4 worm cellular contexts compared by ENCODE assay signal in the genomic region with DNA sequence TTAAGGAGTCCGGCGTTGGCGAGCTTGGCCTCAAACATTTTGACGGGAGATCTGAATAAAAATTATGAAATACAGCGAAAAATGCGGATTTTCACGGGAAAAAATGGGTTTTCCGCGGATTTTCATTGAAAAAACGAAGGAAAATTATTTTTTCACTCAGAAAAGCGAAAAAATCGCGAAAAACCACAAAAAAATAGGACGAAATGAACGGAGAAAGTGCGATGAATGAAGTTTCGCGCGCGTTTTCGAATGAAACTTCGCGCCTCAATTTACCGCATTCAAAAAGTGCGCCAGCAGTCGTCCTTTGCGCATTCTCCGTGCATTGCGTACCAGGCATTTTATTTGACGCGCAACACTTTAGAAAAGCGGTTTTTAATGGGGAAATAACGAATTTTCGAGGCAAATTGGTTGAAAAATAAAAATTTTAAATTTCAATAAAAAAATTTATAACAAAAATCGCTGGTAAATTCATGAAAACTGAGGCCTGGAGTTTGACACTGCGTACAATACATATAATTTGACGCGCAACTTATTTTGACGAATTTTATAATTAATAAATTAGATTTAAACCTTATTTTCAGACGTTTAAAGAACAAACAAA.
TF ChIP-seq lines count a peak whose summit lies in the region.

TSS of gene pcn-1 (minus strand) at position 51 of the 601 bp plus-strand sequence.

TF ChIP-seq in whole organism, L2 larva, 48 proteins besides CTCF, POLR2A, EP300 and RAD21 (continued from another document):
- peak; percentile 95 for TF ChIP-seq sma-9 (GFP tag; optimal IDR thresholded peaks at IDR 0.05; lab: Kevin White, UChicago)
- no peak for TF ChIP-seq sma-9 (tag; optimal IDR thresholded peaks at IDR 0.05; lab: Kevin White, UChicago)
- TF ChIP-seq nhr-129 (tag; optimal IDR thresholded peaks at IDR 0.05; lab: Kevin White, UChicago): peak; percentile 77
- peak; percentile 93 for TF ChIP-seq mab-5 (tag; optimal IDR thresholded peaks at IDR 0.05; lab: Kevin White, UChicago)
- TF ChIP-seq snpc-4 (tag; optimal IDR thresholded peaks at IDR 0.05; lab: Kevin White, UChicago): peak; percentile 70
- TF ChIP-seq nhr-237 (tag; optimal IDR thresholded peaks at IDR 0.05; lab: Kevin White, UChicago): peak; percentile 29
- peak; percentile 43 for TF ChIP-seq ama-1 (optimal IDR thresholded peaks at IDR 0.05; lab: Kevin White, UChicago)
- TF ChIP-seq nhr-12 (tag; optimal IDR thresholded peaks at IDR 0.05; lab: Kevin White, UChicago): peak; percentile 34
- peak; percentile 85 for TF ChIP-seq sem-4 (tag; optimal IDR thresholded peaks at IDR 0.05; lab: Kevin White, UChicago)
- no peak for TF ChIP-seq peb-1 (tag; optimal IDR thresholded peaks at IDR 0.05; lab: Kevin White, UChicago)
- TF ChIP-seq elt-3 (tag; optimal IDR thresholded peaks at IDR 0.05; lab: Kevin White, UChicago): no peak
- no peak for TF ChIP-seq nhr-11 (tag; optimal IDR thresholded peaks at IDR 0.05; lab: Kevin White, UChicago)
- peak; percentile 71 for TF ChIP-seq ceh-16 (tag; optimal IDR thresholded peaks at IDR 0.05; lab: Kevin White, UChicago)
- peak; percentile 95 for TF ChIP-seq nhr-21 (tag; optimal IDR thresholded peaks at IDR 0.05; lab: Kevin White, UChicago)
- peak; percentile 96 for TF ChIP-seq sma-3 (GFP tag; optimal IDR thresholded peaks at IDR 0.05; lab: Kevin White, UChicago)
- peak; percentile 78 for TF ChIP-seq lin-11 (tag; optimal IDR thresholded peaks at IDR 0.05; lab: Kevin White, UChicago)
- peak; percentile 90 for TF ChIP-seq egl-27 (tag; optimal IDR thresholded peaks at IDR 0.05; lab: Kevin White, UChicago)
- no peak for TF ChIP-seq elt-1 (tag; optimal IDR thresholded peaks at IDR 0.05; lab: Kevin White, UChicago)
- no peak for TF ChIP-seq nhr-23 (tag; optimal IDR thresholded peaks at IDR 0.05; lab: Kevin White, UChicago)
- TF ChIP-seq C34F6.9 (tag; optimal IDR thresholded peaks at IDR 0.05; lab: Kevin White, UChicago): peak; percentile 98
- TF ChIP-seq unc-39 (tag; optimal IDR thresholded peaks at IDR 0.05; lab: Kevin White, UChicago): no peak
- TF ChIP-seq unc-62 (GFP tag; optimal IDR thresholded peaks at IDR 0.05; lab: Kevin White, UChicago): no peak
- TF ChIP-seq ceh-82 (tag; optimal IDR thresholded peaks at IDR 0.05; lab: Kevin White, UChicago): peak; percentile 33
- TF ChIP-seq nhr-25 (tag; optimal IDR thresholded peaks at IDR 0.05; lab: Kevin White, UChicago): peak; percentile 97
- TF ChIP-seq lin-13 (GFP tag; optimal IDR thresholded peaks at IDR 0.05; lab: Kevin White, UChicago): peak; percentile 89
- TF ChIP-seq gmeb-1 (tag; optimal IDR thresholded peaks at IDR 0.05; lab: Kevin White, UChicago): peak; percentile 99
- peak; percentile 21 for TF ChIP-seq zag-1 (tag; optimal IDR thresholded peaks at IDR 0.05; lab: Kevin White, UChicago)
- TF ChIP-seq fos-1 (tag; optimal IDR thresholded peaks at IDR 0.05; lab: Kevin White, UChicago): peak; percentile 87
- TF ChIP-seq F13H6.1 (tag; optimal IDR thresholded peaks at IDR 0.05; lab: Kevin White, UChicago): peak; percentile 93
TF ChIP-seq in whole organism, L2 larva: peak in this region for 36.

TF ChIP-seq in whole organism, L4 larva, 104 proteins besides CTCF, POLR2A, EP300 and RAD21 (continued from another document and continues in another):
- no peak for TF ChIP-seq ztf-11 (tag; optimal IDR thresholded peaks at IDR 0.05; lab: Kevin White, UChicago)
- TF ChIP-seq madf-5 (GFP tag; IDR thresholded peaks at IDR 0.05; lab: Robert Waterston, UW): no peak
- TF ChIP-seq hmg-1.1 (GFP tag; IDR thresholded peaks at IDR 0.05; lab: Robert Waterston, UW): peak; percentile 92
- TF ChIP-seq tra-1 (GFP tag; IDR thresholded peaks at IDR 0.05; lab: Robert Waterston, UW): peak; percentile 86
- TF ChIP-seq nhr-10 (tag; optimal IDR thresholded peaks at IDR 0.05; lab: Kevin White, UChicago): no peak
- TF ChIP-seq lin-29 (GFP tag; IDR thresholded peaks at IDR 0.05; lab: Robert Waterston, UW): peak; percentile 88
- TF ChIP-seq jun-1 (tag; optimal IDR thresholded peaks at IDR 0.05; lab: Kevin White, UChicago): peak; percentile 85
- TF ChIP-seq nhr-42 (GFP tag; IDR thresholded peaks at IDR 0.05; lab: Robert Waterston, UW): peak; percentile 94
- TF ChIP-seq mep-1 (tag; optimal IDR thresholded peaks at IDR 0.05; lab: Kevin White, UChicago): peak; percentile 93
- TF ChIP-seq Y5F2A.4 (GFP tag; optimal IDR thresholded peaks at IDR 0.05; lab: Kevin White, UChicago): peak; percentile 53
- peak; percentile 86 for TF ChIP-seq nhr-48 (tag; optimal IDR thresholded peaks at IDR 0.05; lab: Kevin White, UChicago)
- TF ChIP-seq dmd-6 (GFP tag; IDR thresholded peaks at IDR 0.05; lab: Robert Waterston, UW): peak; percentile 93
- no peak for TF ChIP-seq ceh-82 (tag; optimal IDR thresholded peaks at IDR 0.05; lab: Kevin White, UChicago)
- TF ChIP-seq cey-2 (tag; optimal IDR thresholded peaks at IDR 0.05; lab: Kevin White, UChicago; ENCODE audit: borderline replicate concordance, insufficient read depth): no peak
- TF ChIP-seq F37D6.2 (tag; optimal IDR thresholded peaks at IDR 0.05; lab: Kevin White, UChicago): peak; percentile 94
- TF ChIP-seq Y48G9A.11 (GFP tag; IDR thresholded peaks at IDR 0.05; lab: Robert Waterston, UW): peak; percentile 91
- TF ChIP-seq zag-1 (tag; optimal IDR thresholded peaks at IDR 0.05; lab: Kevin White, UChicago): no peak
- TF ChIP-seq hlh-30 (tag; optimal IDR thresholded peaks at IDR 0.05; lab: Kevin White, UChicago; ENCODE audit: insufficient read depth): peak; percentile 85
- peak; percentile 99 for TF ChIP-seq dpl-1 (GFP tag; optimal IDR thresholded peaks at IDR 0.05; lab: Kevin White, UChicago)
- no peak for TF ChIP-seq fos-1 (tag; optimal IDR thresholded peaks at IDR 0.05; lab: Kevin White, UChicago)
- peak; percentile 87 for TF ChIP-seq php-3 (GFP tag; IDR thresholded peaks at IDR 0.05; lab: Robert Waterston, UW)
- TF ChIP-seq nhr-25 (tag; optimal IDR thresholded peaks at IDR 0.05; lab: Kevin White, UChicago; ENCODE audit: borderline replicate concordance, insufficient read depth): peak; percentile 69
- TF ChIP-seq dve-1 (tag; optimal IDR thresholded peaks at IDR 0.05; lab: Kevin White, UChicago; ENCODE audit: insufficient read depth): peak; percentile 96
- no peak for TF ChIP-seq ceh-62 (tag; optimal IDR thresholded peaks at IDR 0.05; lab: Kevin White, UChicago)
- peak; percentile 82 for TF ChIP-seq lin-13 (GFP tag; optimal IDR thresholded peaks at IDR 0.05; lab: Kevin White, UChicago)
- TF ChIP-seq T26A8.4 (GFP tag; IDR thresholded peaks at IDR 0.05; lab: Robert Waterston, UW): peak; percentile 93
- TF ChIP-seq ceh-32 (tag; optimal IDR thresholded peaks at IDR 0.05; lab: Kevin White, UChicago; ENCODE audit: poor library complexity): peak; percentile 49
- peak; percentile 85 for TF ChIP-seq egl-43 (GFP tag; IDR thresholded peaks at IDR 0.05; lab: Robert Waterston, UW)
- TF ChIP-seq aha-1 (tag; lab: Kevin White, UChicago): peak; percentile 95
- TF ChIP-seq fkh-10 (GFP tag; optimal IDR thresholded peaks at IDR 0.05; lab: Kevin White, UChicago): peak; percentile 65
- TF ChIP-seq ceh-20 (GFP tag; IDR thresholded peaks at IDR 0.05; lab: Robert Waterston, UW): peak; percentile 93
- TF ChIP-seq nhr-76 (tag; optimal IDR thresholded peaks at IDR 0.05; lab: Kevin White, UChicago): peak; percentile 56
- TF ChIP-seq Y75B8A.6 (GFP tag; IDR thresholded peaks at IDR 0.05; lab: Robert Waterston, UW): no peak

TF ChIP-seq in whole organism, late embryonic, 69 proteins besides CTCF, POLR2A, EP300 and RAD21 (continued from another document):
- TF ChIP-seq lin-11 (tag; optimal IDR thresholded peaks at IDR 0.05; lab: Kevin White, UChicago) (no peak), ceh-14 (tag; optimal IDR thresholded peaks at IDR 0.05; lab: Kevin White, UChicago) (peak; percentile 50), ceh-19 (GFP tag; optimal IDR thresholded peaks at IDR 0.05; lab: Kevin White, UChicago) (no peak), elt-2 (tag; optimal IDR thresholded peaks at IDR 0.05; lab: Kevin White, UChicago) (peak; percentile 58), pha-2 (tag; optimal IDR thresholded peaks at IDR 0.05; lab: Kevin White, UChicago) (peak; percentile 53), che-1 (tag; optimal IDR thresholded peaks at IDR 0.05; lab: Kevin White, UChicago) (peak; percentile 12), ceh-22 (tag; optimal IDR thresholded peaks at IDR 0.05; lab: Kevin White, UChicago) (no peak), fkh-10 (GFP tag; optimal IDR thresholded peaks at IDR 0.05; lab: Kevin White, UChicago) (no peak), mec-3 (tag; optimal IDR thresholded peaks at IDR 0.05; lab: Kevin White, UChicago; ENCODE audit: borderline replicate concordance) (no peak), ceh-45 (GFP tag; IDR thresholded peaks at IDR 0.05; lab: Robert Waterston, UW) (no peak), unc-55 (GFP tag; optimal IDR thresholded peaks at IDR 0.05; lab: Kevin White, UChicago) (peak; percentile 34), C08G9.2 (tag; optimal IDR thresholded peaks at IDR 0.05; lab: Kevin White, UChicago) (peak; percentile 7), sox-4 (tag; optimal IDR thresholded peaks at IDR 0.05; lab: Kevin White, UChicago) (no peak), dve-1 (tag; optimal IDR thresholded peaks at IDR 0.05; lab: Kevin White, UChicago) (peak; percentile 28)

TF ChIP-seq in whole organism, mixed stage, embryonic, 35 proteins besides CTCF, POLR2A, EP300 and RAD21 (continued from another document):
- TF ChIP-seq sem-2 (GFP tag; optimal IDR thresholded peaks at IDR 0.05; lab: Kevin White, UChicago) (no peak), M03D4.4 (tag; optimal IDR thresholded peaks at IDR 0.05; lab: Kevin White, UChicago) (peak; percentile 12), hlh-1 (tag; optimal IDR thresholded peaks at IDR 0.05; lab: Kevin White, UChicago) (peak; percentile 1)
